Worm (Caenorhabditis elegans) whole organism, young adult: ENCODE measurements around the gene spe-45.

Experiments
- C06A6.2 ChIP-seq: fragments of 200-800 bp; sonication (Bioruptor generic); conservative IDR thresholded peaks from 2 replicates; pipeline ENCODE4 v1.3.6; 2022; ENCODE audit warnings: missing genetic modification characterization, missing compliant biosample characterization
- C17E4.6 ChIP-seq: fragments of 200-800 bp; sonication (Bioruptor generic); IDR thresholded peaks from 2 replicates; pipeline ENCODE4 v1.3.6; 2022; ENCODE audit warnings: missing genetic modification reagents, missing genetic modification characterization, missing compliant biosample characterization
- D2030.7 ChIP-seq: fragments of 200-800 bp; sonication (Bioruptor generic); IDR thresholded peaks from 2 replicates; pipeline ENCODE4 v1.3.6; 2022; ENCODE audit warnings: missing genetic modification reagents, missing genetic modification characterization, missing compliant biosample characterization
- F22D6.2 ChIP-seq: sonication (generic microtip); optimal IDR thresholded peaks from 2 replicates; lab custom pipeline; 2016; ENCODE audit warnings: mild to moderate bottlenecking, missing genetic modification characterization, missing compliant biosample characterization
- F33H1.4 ChIP-seq: fragments of 200-800 bp; sonication (Bioruptor generic); IDR thresholded peaks from 2 replicates; pipeline ENCODE4 v1.3.6; 2022; ENCODE audit warnings: missing genetic modification reagents, missing genetic modification characterization, missing compliant biosample characterization
- F52B5.7 ChIP-seq: sonication (generic microtip); optimal IDR thresholded peaks from 2 replicates; lab custom pipeline; 2016; ENCODE audit warnings: mild to moderate bottlenecking, missing genetic modification characterization, missing compliant biosample characterization
- F55B11.4 ChIP-seq: sonication (generic microtip); optimal IDR thresholded peaks from 2 replicates; lab custom pipeline; 2016; ENCODE audit warnings: missing compliant biosample characterization, missing genetic modification characterization, borderline replicate concordance; ENCODE audit not compliant: insufficient read depth
- K11D2.4 ChIP-seq: fragments of 200-800 bp; sonication (Bioruptor generic); IDR thresholded peaks from 2 replicates; pipeline ENCODE4 v1.3.6; 2022; ENCODE audit warnings: missing genetic modification reagents, missing genetic modification characterization, missing compliant biosample characterization
- K12H6.12 ChIP-seq: fragments of 200-800 bp; sonication (Bioruptor generic); optimal IDR thresholded peaks from 2 replicates; lab custom pipeline; 2018; ENCODE audit warnings: mild to moderate bottlenecking, missing genetic modification characterization, missing compliant biosample characterization
- Y53G8AR.9 ChIP-seq: fragments of 200-800 bp; sonication (Bioruptor generic); conservative IDR thresholded peaks from 2 replicates; pipeline ENCODE4 v1.3.6; 2022; ENCODE audit warnings: missing genetic modification reagents, missing genetic modification characterization, missing compliant biosample characterization
- Y56A3A.18 ChIP-seq: fragments of 200-800 bp; sonication (Bioruptor generic); IDR thresholded peaks from 2 replicates; pipeline ENCODE4 v1.3.6; 2022; ENCODE audit warnings: missing genetic modification reagents, missing genetic modification characterization, missing compliant biosample characterization
- ama-1 ChIP-seq, 3 experiments: fragments of 150-350 bp in 1 of 3; sonication (generic microtip) in 2 of 3; optimal IDR thresholded peaks; 2 replicates each; lab custom pipeline; 2014 to 2018; ENCODE audit warnings: missing biosample characterization in 2 of 3, missing genetic modification characterization in 2 of 3, missing genetic modification reagents in 2 of 3
- aptf-2 ChIP-seq: fragments of 200-800 bp; sonication (Bioruptor generic); conservative IDR thresholded peaks from 2 replicates; pipeline ENCODE4 v1.3.6; 2022; ENCODE audit warnings: missing genetic modification reagents, missing genetic modification characterization, missing compliant biosample characterization
- aptf-3 ChIP-seq: fragments of 200-800 bp; sonication (Bioruptor generic); IDR thresholded peaks from 2 replicates; pipeline ENCODE4 v1.3.6; 2022; ENCODE audit warnings: missing genetic modification characterization, missing compliant biosample characterization
- attf-3 ChIP-seq: fragments of 200-800 bp; sonication (Bioruptor generic); conservative IDR thresholded peaks from 2 replicates; pipeline ENCODE4 v1.3.6; 2022; ENCODE audit warnings: missing genetic modification reagents, missing genetic modification characterization, missing compliant biosample characterization
- attf-5 ChIP-seq: fragments of 200-800 bp; sonication (Bioruptor generic); optimal IDR thresholded peaks from 2 replicates; lab custom pipeline; 2018; ENCODE audit warnings: mild to moderate bottlenecking, missing genetic modification characterization, missing compliant biosample characterization
- bed-1 ChIP-seq: fragments of 200-800 bp; sonication (Bioruptor generic); IDR thresholded peaks from 2 replicates; pipeline ENCODE4 v1.3.6; 2022; ENCODE audit warnings: missing genetic modification reagents, missing genetic modification characterization, missing compliant biosample characterization
- bed-2 ChIP-seq: fragments of 200-800 bp; sonication (Bioruptor generic); IDR thresholded peaks from 2 replicates; pipeline ENCODE4 v1.3.6; 2022; ENCODE audit warnings: missing genetic modification reagents, missing genetic modification characterization, missing compliant biosample characterization
- ccch-3 ChIP-seq: fragments of 200-800 bp; sonication (Bioruptor generic); optimal IDR thresholded peaks from 2 replicates; lab custom pipeline; 2018; ENCODE audit warnings: mild to moderate bottlenecking, missing genetic modification characterization, missing compliant biosample characterization
- cebp-2 ChIP-seq: fragments of 200-800 bp; sonication (Bioruptor generic); IDR thresholded peaks from 2 replicates; pipeline ENCODE4 v1.3.6; 2022; ENCODE audit warnings: missing genetic modification characterization, missing compliant biosample characterization
- ceh-40 ChIP-seq: fragments of 200-800 bp; sonication (Bioruptor generic); IDR thresholded peaks from 2 replicates; pipeline ENCODE4 v1.3.6; 2022; ENCODE audit warnings: missing genetic modification characterization, missing compliant biosample characterization
- dpl-1 ChIP-seq: fragments of 150-350 bp; optimal IDR thresholded peaks from 2 replicates; lab custom pipeline; 2014; ENCODE audit warnings: missing biosample characterization, missing genetic modification reagents, missing genetic modification characterization
- ets-4 ChIP-seq: fragments of 200-800 bp; sonication (Bioruptor generic); optimal IDR thresholded peaks from 2 replicates; lab custom pipeline; 2018; ENCODE audit warnings: mild to moderate bottlenecking, missing genetic modification characterization, missing compliant biosample characterization
- gei-17 ChIP-seq: fragments of 200-800 bp; sonication (Bioruptor generic); optimal IDR thresholded peaks from 2 replicates; lab custom pipeline; 2018; ENCODE audit warnings: mild to moderate bottlenecking, missing genetic modification characterization, missing compliant biosample characterization
- lag-1 ChIP-seq: fragments of 200-800 bp; sonication (Bioruptor generic); IDR thresholded peaks from 2 replicates; pipeline ENCODE4 v1.3.6; 2022; ENCODE audit warnings: missing genetic modification reagents, missing genetic modification characterization, missing compliant biosample characterization
- let-607 ChIP-seq, 2 experiments: fragments of 200-800 bp in 1 of 2; sonication (Bioruptor generic) in 1 of 2; sonication (generic microtip) in 1 of 2; optimal IDR thresholded peaks; 2 replicates each; lab custom pipeline; 2016 to 2018; ENCODE audit warnings: mild to moderate bottlenecking in 2 of 2, missing compliant biosample characterization in 2 of 2, missing genetic modification characterization in 2 of 2, moderate library complexity in 2 of 2, missing genotype in 1 of 2
- lin-26 ChIP-seq: fragments of 200-800 bp; sonication (Bioruptor generic); IDR thresholded peaks from 2 replicates; pipeline ENCODE4 v1.3.6; 2022; ENCODE audit warnings: missing genetic modification reagents, missing genetic modification characterization, missing compliant biosample characterization
- lin-54 ChIP-seq: fragments of 200-800 bp; sonication (Bioruptor generic); optimal IDR thresholded peaks from 2 replicates; lab custom pipeline; 2018; ENCODE audit warnings: mild to moderate bottlenecking, missing genetic modification characterization, missing compliant biosample characterization
- lsl-1 ChIP-seq: fragments of 200-800 bp; sonication (Bioruptor generic); optimal IDR thresholded peaks from 2 replicates; lab custom pipeline; 2018; ENCODE audit warnings: mild to moderate bottlenecking, missing genetic modification characterization, moderate library complexity, missing compliant biosample characterization
- madf-10 ChIP-seq: sonication (generic microtip); optimal IDR thresholded peaks from 2 replicates; lab custom pipeline; 2016; ENCODE audit warnings: mild to moderate bottlenecking, missing genetic modification characterization, missing compliant biosample characterization
- madf-3 ChIP-seq: fragments of 200-800 bp; sonication (Bioruptor generic); IDR thresholded peaks from 2 replicates; pipeline ENCODE4 v1.3.6; 2022; ENCODE audit warnings: missing genetic modification reagents, missing genetic modification characterization, missing compliant biosample characterization
- nfya-2 ChIP-seq: fragments of 200-800 bp; sonication (Bioruptor generic); IDR thresholded peaks from 2 replicates; pipeline ENCODE4 v1.3.6; 2022; ENCODE audit warnings: missing genetic modification reagents, missing genetic modification characterization, missing compliant biosample characterization
- nhr-120 ChIP-seq: fragments of 200-800 bp; sonication (Bioruptor generic); IDR thresholded peaks from 2 replicates; pipeline ENCODE4 v1.3.6; 2022; ENCODE audit warnings: missing genetic modification characterization, missing compliant biosample characterization
- nhr-80 ChIP-seq: sonication (generic microtip); optimal IDR thresholded peaks from 2 replicates; lab custom pipeline; 2016; ENCODE audit warnings: missing genetic modification characterization, missing compliant biosample characterization
- nhr-90 ChIP-seq: sonication (generic microtip); optimal IDR thresholded peaks from 2 replicates; lab custom pipeline; 2016; ENCODE audit warnings: missing genotype, mild to moderate bottlenecking, missing genetic modification characterization, missing compliant biosample characterization
- snpc-1.3 ChIP-seq: sonication (generic microtip); optimal IDR thresholded peaks from 2 replicates; lab custom pipeline; 2017; ENCODE audit warnings: missing genetic modification characterization, mild to moderate bottlenecking, missing compliant biosample characterization, antibody characterized with exemption, moderate library complexity, missing genotype, missing genetic modification reagents; ENCODE audit not compliant: insufficient read depth
- sptf-2 ChIP-seq: fragments of 200-800 bp; sonication (Bioruptor generic); optimal IDR thresholded peaks from 2 replicates; lab custom pipeline; 2018; ENCODE audit warnings: mild to moderate bottlenecking, missing genetic modification characterization, missing compliant biosample characterization
- tlf-1 ChIP-seq: fragments of 200-800 bp; sonication (Bioruptor generic); optimal IDR thresholded peaks from 2 replicates; lab custom pipeline; 2018; ENCODE audit warnings: mild to moderate bottlenecking, missing genetic modification characterization, missing compliant biosample characterization
- unc-130 ChIP-seq: sonication (generic microtip); optimal IDR thresholded peaks from 2 replicates; lab custom pipeline; 2016; ENCODE audit warnings: missing genetic modification reagents, missing genetic modification characterization, missing compliant biosample characterization
- xnd-1 ChIP-seq: sonication (generic microtip); optimal IDR thresholded peaks from 2 replicates; lab custom pipeline; 2016; ENCODE audit warnings: missing genotype, missing genetic modification reagents, missing genetic modification characterization, missing compliant biosample characterization
- zfh-2 ChIP-seq: fragments of 200-800 bp; sonication (Bioruptor generic); conservative IDR thresholded peaks from 2 replicates; pipeline ENCODE4 v1.3.6; 2022; ENCODE audit warnings: missing genetic modification reagents, missing genetic modification characterization, missing compliant biosample characterization
- ztf-18 ChIP-seq: sonication (generic microtip); optimal IDR thresholded peaks from 2 replicates; lab custom pipeline; 2016; ENCODE audit warnings: missing genotype, mild to moderate bottlenecking, missing genetic modification characterization, missing compliant biosample characterization
- ztf-25 ChIP-seq: fragments of 200-800 bp; sonication (Bioruptor generic); IDR thresholded peaks from 2 replicates; pipeline ENCODE4 v1.3.6; 2022; ENCODE audit warnings: missing genetic modification reagents, missing genetic modification characterization, missing compliant biosample characterization
- ztf-28 ChIP-seq: fragments of 200-800 bp; sonication (Bioruptor generic); IDR thresholded peaks from 2 replicates; pipeline ENCODE4 v1.3.6; 2022; ENCODE audit warnings: missing genetic modification reagents, missing genetic modification characterization, missing compliant biosample characterization
- ztf-3 ChIP-seq: fragments of 200-800 bp; sonication (Bioruptor generic); optimal IDR thresholded peaks from 2 replicates; lab custom pipeline; 2018; ENCODE audit warnings: mild to moderate bottlenecking, missing genetic modification characterization, missing compliant biosample characterization

spe-45 gene

ce11 chrIV:12361392-12362092, 28.4 kb downstream of the spe-45 start, which contains the start of the genes ccr-4 and ZC518.8:
Gene ccr-4, plus strand, starts transcription at chrIV:12361542.
Gene ZC518.8, minus strand, starts transcription at chrIV:12361908.
- TF ChIP-seq ztf-28 = 0 out of 2 replicates have a peak, but pooled peaks have one; percentile 32
- no peak for TF ChIP-seq tlf-1 (GFP tag; lab: Kevin White, UChicago)
- TF ChIP-seq D2030.7 (GFP tag; lab: Robert Waterston, UW) = 0 out of 2 replicates have a peak, but pooled peaks have one; percentile 16
- TF ChIP-seq cebp-2 = 0 out of 2 replicates have a peak, but pooled peaks have one; percentile 56
- 0 out of 2 replicates have a peak, but pooled peaks have one; percentile 50 for TF ChIP-seq lin-26 (GFP tag; lab: Robert Waterston, UW)
- no peak for TF ChIP-seq lag-1 (GFP tag; lab: Robert Waterston, UW)
- TF ChIP-seq aptf-3 (GFP tag; lab: Robert Waterston, UW) = 0 out of 2 replicates have a peak, but pooled peaks have one; percentile 34
- no peak for TF ChIP-seq C06A6.2
- peak; percentile 27 for TF ChIP-seq lin-54 (GFP tag; lab: Kevin White, UChicago)
- 0 out of 2 replicates have a peak, but pooled peaks have one; percentile 67 for TF ChIP-seq bed-1 (GFP tag; lab: Robert Waterston, UW)
- no peak for TF ChIP-seq unc-130
- peak; percentile 47; the same call in 1 of the 2 replicates for TF ChIP-seq zfh-2 (GFP tag; lab: Robert Waterston, UW)
- peak; percentile 40 for TF ChIP-seq nhr-80 (tag; lab: Kevin White, UChicago)
- TF ChIP-seq let-607 (tag; optimal IDR thresholded peaks at IDR 0.05; lab: Kevin White, UChicago) = peak; percentile 2 to 76
- TF ChIP-seq attf-5 (GFP tag; lab: Kevin White, UChicago) = peak; percentile 52

ce11 chrIV:12360742-12361195, 29.1 kb downstream of the spe-45 start, which contains the start of gene sec-24.2:
Gene sec-24.2, minus strand, starts transcription at chrIV:12360792.
- TF ChIP-seq Y53G8AR.9 (no peak), nhr-90 (tag; lab: Kevin White, UChicago) (no peak), nhr-120 (GFP tag; lab: Robert Waterston, UW) (no peak), sptf-2 (GFP tag; lab: Kevin White, UChicago) (no peak), gei-17 (GFP tag; lab: Kevin White, UChicago) (no peak), ztf-3 (GFP tag; lab: Kevin White, UChicago) (no peak), let-607 (tag; optimal IDR thresholded peaks at IDR 0.05; lab: Kevin White, UChicago) (no peak), lsl-1 (GFP tag; lab: Kevin White, UChicago) (peak; percentile 83), Y56A3A.18 (no peak), dpl-1 (GFP tag; lab: Kevin White, UChicago) (peak; percentile 30), C06A6.2 (no peak), F22D6.2 (tag; lab: Kevin White, UChicago) (no peak), lin-26 (GFP tag; lab: Robert Waterston, UW) (no peak), aptf-2 (no peak), ztf-25 (GFP tag; lab: Robert Waterston, UW) (no peak), madf-3 (GFP tag; lab: Robert Waterston, UW) (no peak), attf-5 (GFP tag; lab: Kevin White, UChicago) (no peak), ccch-3 (GFP tag; lab: Kevin White, UChicago) (no peak), ceh-40 (GFP tag; lab: Robert Waterston, UW) (no peak), ztf-18 (tag; lab: Kevin White, UChicago) (no peak), nfya-2 (GFP tag; lab: Robert Waterston, UW) (no peak), C17E4.6 (GFP tag; lab: Robert Waterston, UW) (no peak), xnd-1 (peak; percentile 29), ets-4 (no peak), attf-3 (GFP tag; lab: Robert Waterston, UW) (no peak), F33H1.4 (peak; percentile 49), K12H6.12 (tag; lab: Kevin White, UChicago) (no peak), snpc-1.3 (tag; lab: Kevin White, UChicago) (no peak), F55B11.4 (no peak), bed-2 (no peak), D2030.7 (GFP tag; lab: Robert Waterston, UW) (peak; percentile 12; the same call in 1 of the 2 replicates), F52B5.7 (no peak), K11D2.4 (GFP tag; lab: Robert Waterston, UW) (no peak), madf-10 (tag; lab: Kevin White, UChicago) (no peak), ama-1 (optimal IDR thresholded peaks at IDR 0.05; lab: Kevin White, UChicago) (no peak), ama-1 (GFP tag; optimal IDR thresholded peaks at IDR 0.05; lab: Kevin White, UChicago) (no peak)
